Worm (Caenorhabditis elegans): ENCODE measurements around the gene toe-1.

DNA sequence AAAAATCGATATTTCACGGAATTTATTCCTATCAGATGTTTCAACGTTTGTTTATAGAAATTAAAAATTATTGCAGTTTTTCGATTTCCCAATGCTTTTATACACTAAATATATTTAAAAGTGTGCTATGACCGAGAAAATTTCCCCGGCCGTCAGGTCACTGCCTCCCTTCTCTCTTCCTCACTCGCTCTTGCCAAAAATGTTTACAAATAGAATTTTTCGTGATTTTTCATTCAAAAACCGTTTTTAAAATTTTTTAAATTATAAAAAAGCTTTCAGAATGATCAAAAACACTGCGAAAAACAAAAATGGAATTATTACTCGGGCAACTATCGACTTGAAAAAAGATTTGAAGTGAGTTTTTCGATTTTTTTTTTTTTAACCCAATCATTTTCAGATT is 35.9 kb downstream of the toe-1 start, which contains the start of the genes T12C9.7 and vps-18:
- TF ChIP-seq ama-1 (optimal IDR thresholded peaks at IDR 0.05) (no peak), snpc-4 (tag; optimal IDR thresholded peaks at IDR 0.05) (no peak), egl-27 (tag; optimal IDR thresholded peaks at IDR 0.05) (no peak), nhr-76 (tag; optimal IDR thresholded peaks at IDR 0.05) (no peak)

Data from whole organism, L1 larva.